Fruit fly (Drosophila melanogaster) Kc167 (cell line): ENCODE measurements around the gene CG34327.

ENCODE experiments used
- Sin3A ChIP-seq: fragments of >200 bp; optimal IDR thresholded peaks from 2 replicates; lab custom pipeline; 2018; ENCODE audit warnings: missing external identifiers
- h ChIP-seq: fragments of >200 bp; optimal IDR thresholded peaks from 3 replicates; lab custom pipeline; 2018; ENCODE audit warnings: missing external identifiers
- insv ChIP-seq: fragments of >200 bp; optimal IDR thresholded peaks from 3 replicates; lab custom pipeline; 2018; ENCODE audit warnings: missing external identifiers
- psq ChIP-seq: fragments of >200 bp; optimal IDR thresholded peaks from 2 replicates; lab custom pipeline; 2017; ENCODE audit warnings: missing external identifiers
- ttk ChIP-seq: sonication (Bioruptor generic); optimal IDR thresholded peaks from 2 replicates; lab custom pipeline; 2017; ENCODE audit warnings: missing external identifiers

DNA sequence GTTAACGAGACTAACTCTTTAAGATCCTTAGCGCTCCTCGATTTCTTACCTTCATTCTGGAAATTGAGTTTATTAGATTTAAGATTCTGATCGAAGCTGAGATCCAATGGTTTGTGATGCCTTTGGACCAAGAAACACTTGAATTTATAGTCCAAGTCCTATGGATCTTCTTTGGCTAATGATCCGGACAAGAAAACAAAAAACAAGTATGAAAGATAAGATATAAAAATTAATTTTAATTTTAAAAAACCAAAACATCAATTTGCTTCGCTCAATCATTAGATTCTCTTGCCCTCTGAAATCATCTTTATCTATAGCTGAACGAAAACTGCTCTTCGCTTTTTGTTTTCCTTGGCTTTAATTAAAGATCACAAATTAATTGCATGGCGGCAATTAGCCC, 7.3 kb upstream of the CG34327 start, which contains the start of gene CG10597:
- no peak for TF ChIP-seq h (lab: Kevin White, UChicago)
- no peak for TF ChIP-seq psq (lab: Kevin White, UChicago)
- TF ChIP-seq insv (lab: Kevin White, UChicago) = no peak
- TF ChIP-seq Sin3A = no peak
- no peak for TF ChIP-seq ttk (lab: Kevin White, UChicago)
